Worm (Caenorhabditis elegans) whole organism, early embryonic: Measurements from ENCODE around the gene sri-24.
"Not testable (repeated sequence)": the region's sequence is repeated elsewhere in the genome, so short reads cannot be mapped to it uniquely, and the experiment has no call there.

ENCODE experiments used
- F13C5.2 ChIP-seq: sonication (generic microtip); optimal IDR thresholded peaks from 2 replicates; lab custom pipeline; 2017; ENCODE audit warnings: mild to moderate bottlenecking, missing genetic modification characterization, inconsistent platforms, missing compliant biosample characterization
- hmg-4 ChIP-seq: fragments of 200-800 bp; sonication (Bioruptor generic); optimal IDR thresholded peaks from 2 replicates; lab custom pipeline; 2018; ENCODE audit warnings: mild to moderate bottlenecking, missing genetic modification characterization, missing compliant biosample characterization

DNA sequence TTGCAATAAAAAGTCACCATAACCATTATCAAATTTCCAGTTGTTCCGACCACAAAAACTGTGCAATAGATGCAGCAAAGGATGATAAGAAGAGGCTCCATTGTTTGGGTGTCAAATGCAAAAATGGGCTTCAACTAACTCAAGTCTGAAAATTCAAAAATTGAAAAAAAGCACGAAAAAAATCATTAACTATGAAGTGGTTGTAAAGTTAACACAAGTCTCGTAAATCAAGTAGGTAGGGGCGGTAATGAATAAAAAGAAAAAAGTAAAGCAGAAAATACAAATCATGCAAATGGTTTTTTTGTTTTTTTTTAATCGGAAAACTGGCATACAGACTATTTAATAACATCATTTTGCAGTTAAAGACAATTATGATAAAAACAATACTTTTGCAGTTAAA lies 44.7 kb downstream of the sri-24 start, which contains the start of gene srsx-39:
- TF ChIP-seq hmg-4 (GFP tag; lab: Kevin White, UChicago); F13C5.2 (tag; lab: Kevin White, UChicago): not testable (repeated sequence)
